Fruit fly (Drosophila melanogaster): Measurements from ENCODE around the gene Trmt61.
A peak's percentile ranks its signal among the peaks of the same experiment; 100 is the strongest.

Trmt61 gene

DNA sequence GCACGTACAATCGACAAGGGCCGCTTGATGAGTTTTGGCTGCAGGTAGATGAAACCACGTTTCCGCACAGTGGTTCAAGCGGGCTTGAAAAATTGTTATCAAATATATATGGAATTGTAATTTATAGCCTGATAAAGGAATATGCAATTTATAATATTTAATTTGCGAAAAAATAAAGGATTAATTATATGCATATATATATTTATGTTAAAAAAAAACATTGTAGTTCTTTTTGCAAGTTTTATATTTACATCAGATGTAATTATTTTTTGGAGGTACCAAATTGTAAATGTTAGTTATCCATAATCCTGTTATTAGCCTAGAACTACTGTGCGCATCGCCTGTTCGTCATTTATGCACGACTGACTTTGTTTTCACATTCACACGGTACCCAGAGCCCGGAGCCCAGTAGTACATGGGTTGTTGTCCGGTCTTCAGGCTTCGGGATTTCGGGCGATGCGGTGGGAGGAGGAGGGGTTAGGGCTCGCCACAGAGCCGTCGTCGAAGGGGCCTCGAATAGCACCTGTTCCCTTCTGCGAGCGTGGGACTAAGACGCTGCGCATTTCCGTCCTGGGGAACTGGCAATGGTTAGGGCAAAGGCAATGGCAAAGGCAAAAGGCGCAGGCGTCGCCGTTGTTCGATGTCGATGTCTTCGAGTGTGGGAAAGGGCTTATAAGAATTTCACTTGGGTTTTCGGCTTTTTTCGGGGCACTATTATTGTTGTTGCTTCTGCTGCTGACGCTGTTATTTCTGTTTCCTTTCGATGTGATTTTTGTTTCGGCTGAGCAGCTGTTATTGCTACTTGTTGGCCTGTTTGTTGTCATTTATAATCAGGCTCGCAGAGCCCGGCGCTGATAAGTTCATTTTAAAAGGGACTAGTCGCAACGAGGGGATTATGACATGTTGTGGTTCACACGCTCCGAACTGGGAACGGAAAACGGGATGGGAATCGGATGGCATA is 41.2 kb upstream of the Trmt61 start (continued):
- no peak for TF ChIP-seq Mad (GFP tag; optimal IDR thresholded peaks at IDR 0.05)
- peak; percentile 82 for TF ChIP-seq CG1602 (GFP tag; optimal IDR thresholded peaks at IDR 0.05)
- TF ChIP-seq Fer2 (tag; optimal IDR thresholded peaks at IDR 0.05), result no peak
- TF ChIP-seq mld (GFP tag; IDR thresholded peaks at IDR 0.05; ENCODE audit: partially characterized antibody), result no peak
- peak; percentile 59 for TF ChIP-seq CG14667 (GFP tag; IDR thresholded peaks at IDR 0.05)
- no peak for TF ChIP-seq Atf6 (GFP tag; IDR thresholded peaks at IDR 0.05)
- TF ChIP-seq MTF-1 (GFP tag; optimal IDR thresholded peaks at IDR 0.05; ENCODE audit: borderline replicate concordance), result no peak
- TF ChIP-seq CG4617 (GFP tag; optimal IDR thresholded peaks at IDR 0.05; ENCODE audit: borderline replicate concordance), result peak; percentile 62
- TF ChIP-seq run (tag; optimal IDR thresholded peaks at IDR 0.05), result peak; percentile 43
- TF ChIP-seq Sox102F (GFP tag; optimal IDR thresholded peaks at IDR 0.05), result peak; percentile 82
- TF ChIP-seq CG31224 (GFP tag; IDR thresholded peaks at IDR 0.05), result no peak
- TF ChIP-seq nerfin-2 (GFP tag; IDR thresholded peaks at IDR 0.05; ENCODE audit: partially characterized antibody), result no peak
- TF ChIP-seq disco-r (GFP tag; optimal IDR thresholded peaks at IDR 0.05), result no peak
- TF ChIP-seq Hr3 (GFP tag; optimal IDR thresholded peaks at IDR 0.05), result peak; percentile 72
- TF ChIP-seq scrt (GFP tag; optimal IDR thresholded peaks at IDR 0.05), result peak; percentile 40
- TF ChIP-seq sr (GFP tag; IDR thresholded peaks at IDR 0.05), result no peak
- peak; percentile 59 for TF ChIP-seq ssp (GFP tag; IDR thresholded peaks at IDR 0.05)
- peak; percentile 80 for TF ChIP-seq CG30403 (GFP tag; optimal IDR thresholded peaks at IDR 0.05)
- peak; percentile 57 for TF ChIP-seq Six4 (GFP tag; optimal IDR thresholded peaks at IDR 0.05)
- TF ChIP-seq tio (GFP tag; optimal IDR thresholded peaks at IDR 0.05), result peak; percentile 79
- peak; percentile 66 for TF ChIP-seq CG4282 (GFP tag; optimal IDR thresholded peaks at IDR 0.05)
- TF ChIP-seq dimm (GFP tag; IDR thresholded peaks at IDR 0.05), result 0 out of 2 replicates have a peak, but pooled peaks have one; percentile 19
- TF ChIP-seq slp2 (GFP tag; optimal IDR thresholded peaks at IDR 0.05), result no peak
- peak; percentile 83 for TF ChIP-seq Usf (GFP tag; optimal IDR thresholded peaks at IDR 0.05)
- TF ChIP-seq CG17612 (GFP tag; IDR thresholded peaks at IDR 0.05), result no peak
- peak; percentile 72 for TF ChIP-seq row (GFP tag; IDR thresholded peaks at IDR 0.05)
- peak; percentile 36 for TF ChIP-seq Dek (tag; optimal IDR thresholded peaks at IDR 0.05)
- no peak for TF ChIP-seq Atf-2 (GFP tag; optimal IDR thresholded peaks at IDR 0.05)
- TF ChIP-seq CG31388 (GFP tag; optimal IDR thresholded peaks at IDR 0.05), result peak; percentile 4
- no peak for TF ChIP-seq Hand (GFP tag; optimal IDR thresholded peaks at IDR 0.05)
- peak; percentile 63 for TF ChIP-seq Xbp1 (GFP tag; optimal IDR thresholded peaks at IDR 0.05)
- no peak for TF ChIP-seq prd (optimal IDR thresholded peaks at IDR 0.05)
- peak; percentile 85 for TF ChIP-seq prd (GFP tag; IDR thresholded peaks at IDR 0.05)
- TF ChIP-seq CG3065 (GFP tag; optimal IDR thresholded peaks at IDR 0.05), result peak; percentile 17
- peak; percentile 9 for TF ChIP-seq trh (GFP tag; optimal IDR thresholded peaks at IDR 0.05)
- TF ChIP-seq HLH54F (GFP tag; optimal IDR thresholded peaks at IDR 0.05), result no peak
- TF ChIP-seq B-H1 (GFP tag; IDR thresholded peaks at IDR 0.05), result peak; percentile 30; the same call in 1 of the 3 replicates
- peak; percentile 83 for TF ChIP-seq CG4424 (GFP tag; optimal IDR thresholded peaks at IDR 0.05)
- TF ChIP-seq CG10565 (GFP tag; optimal IDR thresholded peaks at IDR 0.05), result peak; percentile 22
- no peak for TF ChIP-seq CG9609 (GFP tag; optimal IDR thresholded peaks at IDR 0.05)
- peak; percentile 56 for TF ChIP-seq CG12219 (GFP tag; optimal IDR thresholded peaks at IDR 0.05)
- TF ChIP-seq Abd-B (GFP tag; optimal IDR thresholded peaks at IDR 0.05), result peak; percentile 73
- TF ChIP-seq CG18476 (GFP tag; optimal IDR thresholded peaks at IDR 0.05), result peak; percentile 88
- no peak for TF ChIP-seq ham (GFP tag; IDR thresholded peaks at IDR 0.05)
- no peak for TF ChIP-seq inv (GFP tag; IDR thresholded peaks at IDR 0.05; ENCODE audit: partially characterized antibody)
- no peak for TF ChIP-seq chinmo (GFP tag; IDR thresholded peaks at IDR 0.05; ENCODE audit: partially characterized antibody)
- TF ChIP-seq CG10979 (tag; optimal IDR thresholded peaks at IDR 0.05), result peak; percentile 97
- TF ChIP-seq oc (tag; optimal IDR thresholded peaks at IDR 0.05), result peak; percentile 52
- no peak for TF ChIP-seq sd (tag; optimal IDR thresholded peaks at IDR 0.05)
